Fruit fly (Drosophila melanogaster) Kc167 (cell line): ENCODE results near the gene CG31441.

Experiments
- Myc ChIP-seq: fragments of >200 bp; optimal IDR thresholded peaks from 2 replicates; lab custom pipeline; 2017; ENCODE audit warnings: missing external identifiers
- Sin3A ChIP-seq: fragments of >200 bp; optimal IDR thresholded peaks from 2 replicates; lab custom pipeline; 2018; ENCODE audit warnings: missing external identifiers
- h ChIP-seq: fragments of >200 bp; optimal IDR thresholded peaks from 3 replicates; lab custom pipeline; 2018; ENCODE audit warnings: missing external identifiers
- insv ChIP-seq: fragments of >200 bp; optimal IDR thresholded peaks from 3 replicates; lab custom pipeline; 2018; ENCODE audit warnings: missing external identifiers
- psq ChIP-seq: fragments of >200 bp; optimal IDR thresholded peaks from 2 replicates; lab custom pipeline; 2017; ENCODE audit warnings: missing external identifiers
- ttk ChIP-seq: sonication (Bioruptor generic); optimal IDR thresholded peaks from 2 replicates; lab custom pipeline; 2017; ENCODE audit warnings: missing external identifiers

DNA sequence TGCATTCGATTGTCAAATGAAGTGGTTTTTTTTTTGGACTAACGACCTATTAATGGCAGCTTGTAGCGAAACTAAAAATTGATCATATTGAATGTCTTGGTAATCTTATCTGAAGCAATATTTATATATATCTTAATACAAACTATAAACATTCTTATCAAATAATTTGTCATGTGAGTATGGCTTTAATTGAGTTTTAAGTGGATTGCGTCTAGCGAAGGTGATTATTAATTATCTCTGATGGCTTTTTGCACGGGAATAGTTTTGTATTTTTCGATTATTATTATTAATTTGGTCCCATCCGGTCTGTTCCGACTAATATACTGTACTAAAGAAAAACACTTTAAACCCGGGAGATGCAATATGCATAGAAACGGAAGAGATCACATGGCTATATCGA, 10.8 kb downstream of the CG31441 start:
- no peak for TF ChIP-seq psq (lab: Kevin White, UChicago)
- no peak for TF ChIP-seq Sin3A (lab: Kevin White, UChicago)
- no peak for TF ChIP-seq ttk (lab: Kevin White, UChicago)
- TF ChIP-seq insv (lab: Kevin White, UChicago), result no peak
- no peak for TF ChIP-seq h (lab: Kevin White, UChicago)
- no peak for TF ChIP-seq Myc
